Worm (Caenorhabditis elegans): Measurements from ENCODE around the gene Y54G2A.45.

The Y54G2A.45 gene

ce11 chrIV:2819633-2820032 lies 14.0 kb downstream of the Y54G2A.45 start, which contains the start of gene Y54G2A.13 (continued):
- TF ChIP-seq cebp-1 (GFP tag; IDR thresholded peaks at IDR 0.05) (no peak), cebp-1 (tag; optimal IDR thresholded peaks at IDR 0.05) (no peak), lag-1 (GFP tag; IDR thresholded peaks at IDR 0.05) (no peak), B0035.1 (tag; optimal IDR thresholded peaks at IDR 0.05) (no peak), ztf-3 (GFP tag; optimal IDR thresholded peaks at IDR 0.05) (no peak)

ce11 chrIV:2820408-2820807 lies 14.8 kb downstream of the Y54G2A.45 start, which contains the start of gene Y54G2A.37:
Y54G2A.37 (plus strand) TSS chrIV:2820708.
- no peak for TF ChIP-seq tbp1 (GFP tag; optimal IDR thresholded peaks at IDR 0.05)
- TF ChIP-seq rcor-1 (GFP tag; IDR thresholded peaks at IDR 0.05): no peak
- TF ChIP-seq egl-44 (GFP tag; IDR thresholded peaks at IDR 0.05): no peak
- no peak for TF ChIP-seq repo-1 (tag; optimal IDR thresholded peaks at IDR 0.05)
- no peak for TF ChIP-seq ceh-100 (GFP tag; IDR thresholded peaks at IDR 0.05)

- TF ChIP-seq unc-62 (GFP tag; optimal IDR thresholded peaks at IDR 0.05): no peak
- TF ChIP-seq nhr-80 (tag; optimal IDR thresholded peaks at IDR 0.05): no peak
- TF ChIP-seq cebp-2 (GFP tag; IDR thresholded peaks at IDR 0.05): no peak
- TF ChIP-seq hsf-1 (GFP tag; IDR thresholded peaks at IDR 0.05): no peak
- no peak for TF ChIP-seq athp-1 (tag; optimal IDR thresholded peaks at IDR 0.05)
- no peak for TF ChIP-seq mxl-1 (tag; optimal IDR thresholded peaks at IDR 0.05)
Measured at ce11 chrIV:2823446-2823845, 17.8 kb downstream of the Y54G2A.45 start, which contains the start of gene clec-80. clec-80 (plus strand) TSS chrIV:2823746.

- TF ChIP-seq him-1 (tag; optimal IDR thresholded peaks at IDR 0.05) (peak; percentile 83), bed-2 (GFP tag; IDR thresholded peaks at IDR 0.05) (no peak), F57C9.4 (tag; optimal IDR thresholded peaks at IDR 0.05) (no peak), lin-26 (GFP tag; IDR thresholded peaks at IDR 0.05) (no peak), tbp1 (GFP tag; optimal IDR thresholded peaks at IDR 0.05) (peak; percentile 37), snpc-4 (GFP tag; optimal IDR thresholded peaks at IDR 0.05) (peak; percentile 89), snpc-4 (tag; optimal IDR thresholded peaks at IDR 0.05) (peak; percentile 77 to 95 (median 90)), B0035.1 (tag; optimal IDR thresholded peaks at IDR 0.05) (no peak), snpc-1.1 (tag; optimal IDR thresholded peaks at IDR 0.05; ENCODE audit: insufficient read depth) (peak; percentile 94), mes-4 (tag; optimal IDR thresholded peaks at IDR 0.05) (no peak), lsy-27 (tag; optimal IDR thresholded peaks at IDR 0.05; ENCODE audit: borderline replicate concordance, insufficient read depth) (no peak), lsl-1 (GFP tag; optimal IDR thresholded peaks at IDR 0.05) (peak; percentile 5), snpc-1.3 (tag; optimal IDR thresholded peaks at IDR 0.05; ENCODE audit: insufficient read depth) (peak; percentile 45), hmg-20 (GFP tag; IDR thresholded peaks at IDR 0.05) (no peak), atf-7 (tag; optimal IDR thresholded peaks at IDR 0.05) (peak; percentile 3), madf-10 (tag; optimal IDR thresholded peaks at IDR 0.05) (no peak), snpc-3.4 (tag; optimal IDR thresholded peaks at IDR 0.05) (peak; percentile 76)
Measured at ce11 chrIV:2825460-2826103, 19.9 kb downstream of the Y54G2A.45 start.

- TF ChIP-seq nhr-80 (tag; optimal IDR thresholded peaks at IDR 0.05) (peak; percentile 58), dpl-1 (GFP tag; optimal IDR thresholded peaks at IDR 0.05) (no peak), snpc-3.4 (tag; optimal IDR thresholded peaks at IDR 0.05) (no peak)
Measured at ce11 chrIV:2826335-2826734, 20.7 kb downstream of the Y54G2A.45 start.
